Fruit fly (Drosophila melanogaster): Measurements from ENCODE around the gene Prp4k.

The Prp4k gene

DNA sequence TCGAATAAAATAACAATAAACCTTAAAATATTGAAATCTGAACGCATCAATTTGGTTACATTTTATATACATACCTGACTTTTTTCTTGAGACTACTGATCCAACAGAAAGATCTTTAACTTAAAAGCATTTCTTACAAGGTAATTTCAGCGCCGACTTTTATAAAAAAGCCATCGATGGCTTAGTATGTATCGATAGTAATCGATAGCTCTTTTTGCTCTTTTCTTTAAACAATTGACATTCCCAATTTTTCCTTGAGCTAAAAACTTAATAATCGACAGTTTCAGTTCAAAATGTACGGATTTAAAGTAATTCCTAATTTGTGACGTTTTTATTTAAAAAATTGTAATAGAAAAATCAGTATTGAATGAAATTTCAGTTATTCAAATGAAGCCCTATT lies 36.8 kb downstream of the Prp4k start (continued):
- TF ChIP-seq Stat92E (GFP tag; optimal IDR thresholded peaks at IDR 0.05) (no peak), aop (GFP tag; IDR thresholded peaks at IDR 0.05) (no peak), br (optimal IDR thresholded peaks at IDR 0.05) (no peak), Oaz (GFP tag; IDR thresholded peaks at IDR 0.05) (no peak), Poxn (GFP tag; IDR thresholded peaks at IDR 0.05) (no peak), tup (GFP tag; optimal IDR thresholded peaks at IDR 0.05) (no peak), CG13296 (GFP tag; optimal IDR thresholded peaks at IDR 0.05) (peak; percentile 17), CG2875 (GFP tag; optimal IDR thresholded peaks at IDR 0.05) (no peak), sima (GFP tag; optimal IDR thresholded peaks at IDR 0.05) (no peak), CG7271 (tag; optimal IDR thresholded peaks at IDR 0.05) (no peak), CG2678 (tag; optimal IDR thresholded peaks at IDR 0.05) (no peak), CG13123 (GFP tag; optimal IDR thresholded peaks at IDR 0.05) (no peak), pum (GFP tag; optimal IDR thresholded peaks at IDR 0.05) (no peak), slbo (GFP tag; IDR thresholded peaks at IDR 0.05) (no peak), unpg (GFP tag; optimal IDR thresholded peaks at IDR 0.05) (no peak), trh (GFP tag; optimal IDR thresholded peaks at IDR 0.05) (no peak), pan (optimal IDR thresholded peaks at IDR 0.05) (no peak), pan (GFP tag; optimal IDR thresholded peaks at IDR 0.05 in 1 of 2, IDR thresholded peaks at IDR 0.05 in 1 of 2) (no peak), bigmax (GFP tag; optimal IDR thresholded peaks at IDR 0.05) (no peak), CG12155 (GFP tag; optimal IDR thresholded peaks at IDR 0.05) (no peak), CG18764 (GFP tag; optimal IDR thresholded peaks at IDR 0.05) (no peak), vfl (GFP tag; optimal IDR thresholded peaks at IDR 0.05) (no peak), Nf-YA (GFP tag; IDR thresholded peaks at IDR 0.05) (no peak), bcd (GFP tag; optimal IDR thresholded peaks at IDR 0.05) (no peak), tna (GFP tag; IDR thresholded peaks at IDR 0.05; ENCODE audit: partially characterized antibody) (peak; percentile 88), Xrp1 (GFP tag; IDR thresholded peaks at IDR 0.05) (no peak), CG8388 (GFP tag; optimal IDR thresholded peaks at IDR 0.05) (no peak), CG2129 (GFP tag; IDR thresholded peaks at IDR 0.05; ENCODE audit: partially characterized antibody) (peak; percentile 68), CG17912 (GFP tag; optimal IDR thresholded peaks at IDR 0.05) (no peak), phol (tag; optimal IDR thresholded peaks at IDR 0.05) (no peak), maf-S (GFP tag; optimal IDR thresholded peaks at IDR 0.05) (no peak), tap (tag; optimal IDR thresholded peaks at IDR 0.05) (no peak), pho (GFP tag; optimal IDR thresholded peaks at IDR 0.05) (no peak), CG16863 (GFP tag; optimal IDR thresholded peaks at IDR 0.05) (no peak), CkIIα-i1 (GFP tag; IDR thresholded peaks at IDR 0.05) (no peak), Dref (GFP tag; IDR thresholded peaks at IDR 0.05) (peak; percentile 90), Oli (tag; optimal IDR thresholded peaks at IDR 0.05) (no peak), lilli (GFP tag; optimal IDR thresholded peaks at IDR 0.05) (no peak), CG30431 (GFP tag; optimal IDR thresholded peaks at IDR 0.05) (no peak), Gsc (GFP tag; IDR thresholded peaks at IDR 0.05) (no peak), sr (GFP tag; IDR thresholded peaks at IDR 0.05) (no peak), CG14710 (tag; optimal IDR thresholded peaks at IDR 0.05) (peak; percentile 35), ash1 (GFP tag; optimal IDR thresholded peaks at IDR 0.05) (no peak), CG8924 (tag; optimal IDR thresholded peaks at IDR 0.05) (no peak), CG2116 (GFP tag; optimal IDR thresholded peaks at IDR 0.05) (peak; percentile 86), jumu (GFP tag; optimal IDR thresholded peaks at IDR 0.05) (no peak), ems (GFP tag; optimal IDR thresholded peaks at IDR 0.05) (no peak), Mrtf (GFP tag; IDR thresholded peaks at IDR 0.05) (no peak), danr (GFP tag; IDR thresholded peaks at IDR 0.05) (no peak), Eip74EF (GFP tag; optimal IDR thresholded peaks at IDR 0.05) (no peak), BEAF-32 (GFP tag; optimal IDR thresholded peaks at IDR 0.05) (peak; percentile 84), CG1233 (GFP tag; optimal IDR thresholded peaks at IDR 0.05) (no peak)

Measured in whole organism, embryonic.